Fruit fly (Drosophila melanogaster) whole organism, wandering third instar larva: ENCODE results near the gene CG12617.
A peak's percentile ranks its signal among the peaks of the same experiment; 100 is the strongest.

Source experiments
- Abd-B ChIP-seq: fragments of >200 bp; optimal IDR thresholded peaks from 2 replicates; lab custom pipeline; 2017; ENCODE audit warnings: missing biosample characterization, missing genetic modification characterization
- CG32264 ChIP-seq: fragments of 200-800 bp; sonication (Bioruptor generic); optimal IDR thresholded peaks from 2 replicates; lab custom pipeline; 2016; ENCODE audit warnings: missing biosample characterization, missing genetic modification characterization
- CG9705 ChIP-seq: fragments of 200-800 bp; sonication (Bioruptor generic); optimal IDR thresholded peaks from 2 replicates; lab custom pipeline; 2018; ENCODE audit warnings: missing biosample characterization, mild to moderate bottlenecking, missing genetic modification characterization
- CrebA ChIP-seq: fragments of 200-800 bp; sonication (Bioruptor generic); optimal IDR thresholded peaks from 2 replicates; lab custom pipeline; 2016; ENCODE audit warnings: missing biosample characterization, mild to moderate bottlenecking, missing genetic modification characterization, borderline replicate concordance
- Dfd ChIP-seq: fragments of >200 bp; optimal IDR thresholded peaks from 2 replicates; lab custom pipeline; 2017; ENCODE audit warnings: missing biosample characterization, missing genetic modification characterization
- Dif ChIP-seq: fragments of 200-275, 200-300 bp; sonication (Bioruptor generic); optimal IDR thresholded peaks from 2 replicates; lab custom pipeline; 2018; ENCODE audit warnings: missing biosample characterization, missing genetic modification characterization; ENCODE audit not compliant: partially characterized antibody
- GATAd ChIP-seq: sonication (Bioruptor generic); optimal IDR thresholded peaks from 2 replicates; lab custom pipeline; 2016; ENCODE audit warnings: missing biosample characterization, missing genetic modification characterization
- HLH106 ChIP-seq: fragments of 200-800 bp; optimal IDR thresholded peaks from 3 replicates; lab custom pipeline; 2019; ENCODE audit warnings: missing biosample characterization, mild to moderate bottlenecking, missing genetic modification characterization, moderate library complexity
- Hnf4 ChIP-seq: fragments of 200-800 bp; sonication (Bioruptor generic); optimal IDR thresholded peaks from 2 replicates; lab custom pipeline; 2016; ENCODE audit warnings: missing biosample characterization, mild to moderate bottlenecking, missing genetic modification characterization
- Hr78 ChIP-seq: fragments of >200 bp; optimal IDR thresholded peaks from 2 replicates; lab custom pipeline; 2017; ENCODE audit warnings: missing biosample characterization, missing genetic modification characterization
- Hr83 ChIP-seq: fragments of 200-300 bp; sonication (Bioruptor generic); optimal IDR thresholded peaks from 2 replicates; lab custom pipeline; 2016; ENCODE audit warnings: missing biosample characterization, mild to moderate bottlenecking, missing genetic modification characterization, moderate library complexity; ENCODE audit not compliant: poor library complexity, severe bottlenecking
- Jra ChIP-seq: sonication (Bioruptor generic); optimal IDR thresholded peaks from 2 replicates; lab custom pipeline; 2016; ENCODE audit warnings: missing biosample characterization, missing genetic modification characterization
- Mio ChIP-seq: sonication (Bioruptor generic); optimal IDR thresholded peaks from 2 replicates; lab custom pipeline; 2016; ENCODE audit warnings: missing biosample characterization, missing genetic modification characterization
- Myc ChIP-seq: fragments of >200 bp; optimal IDR thresholded peaks from 2 replicates; lab custom pipeline; 2017
- N ChIP-seq: fragments of >200 bp; optimal IDR thresholded peaks from 2 replicates; lab custom pipeline; 2018; ENCODE audit warnings: missing biosample characterization, missing external identifiers, missing genetic modification characterization
- OdsH ChIP-seq: fragments of 200-800 bp; sonication (Bioruptor generic); optimal IDR thresholded peaks from 2 replicates; lab custom pipeline; 2016; ENCODE audit warnings: missing biosample characterization, mild to moderate bottlenecking, missing genetic modification characterization
- Rel ChIP-seq, 2 experiments: fragments of 200-800 bp; sonication (Bioruptor generic) in 1 of 2; optimal IDR thresholded peaks; 2 replicates in 1 of 2; 3 replicates in 1 of 2; lab custom pipeline; 2016 to 2019; ENCODE audit warnings: mild to moderate bottlenecking in 2 of 2, missing biosample characterization in 2 of 2, missing genetic modification characterization in 2 of 2, moderate library complexity in 1 of 2
- Sp1 ChIP-seq: fragments of 200-800 bp; sonication (Bioruptor generic); optimal IDR thresholded peaks from 3 replicates; lab custom pipeline; 2019; ENCODE audit warnings: missing biosample characterization, mild to moderate bottlenecking, missing genetic modification characterization, moderate library complexity
- Vsx2 ChIP-seq: fragments of 200-300, 225-300 bp; sonication (Bioruptor generic); optimal IDR thresholded peaks from 2 replicates; lab custom pipeline; 2018; ENCODE audit warnings: missing biosample characterization, missing genetic modification characterization; ENCODE audit not compliant: partially characterized antibody
- br ChIP-seq: fragments of 200-800 bp; sonication (Bioruptor generic); optimal IDR thresholded peaks from 2 replicates; lab custom pipeline; 2016; ENCODE audit warnings: missing biosample characterization, missing genetic modification characterization
- brk ChIP-seq: fragments of 200-800 bp; sonication (Bioruptor generic); optimal IDR thresholded peaks from 2 replicates; lab custom pipeline; 2016; ENCODE audit warnings: missing biosample characterization, mild to moderate bottlenecking, missing genetic modification characterization
- dl ChIP-seq, 2 experiments: fragments of 175-275, 200-275 bp in 1 of 2; fragments of 200-275 bp in 1 of 2; sonication (Bioruptor generic); optimal IDR thresholded peaks; lab custom pipeline; 2018; ENCODE audit warnings: mild to moderate bottlenecking in 2 of 2, missing biosample characterization in 2 of 2, missing genetic modification characterization in 2 of 2, moderate library complexity in 2 of 2; ENCODE audit not compliant: partially characterized antibody in 2 of 2, insufficient read depth in 1 of 2
- dmrt93B ChIP-seq: fragments of 200-800 bp; sonication (Bioruptor generic); optimal IDR thresholded peaks from 2 replicates; lab custom pipeline; 2018; ENCODE audit warnings: missing biosample characterization, mild to moderate bottlenecking, missing genetic modification characterization
- dsf ChIP-seq: sonication (Bioruptor generic); optimal IDR thresholded peaks from 2 replicates; lab custom pipeline; 2016; ENCODE audit warnings: missing biosample characterization, missing genetic modification characterization, borderline replicate concordance
- ey ChIP-seq: fragments of 200-800 bp; sonication (Bioruptor generic); optimal IDR thresholded peaks from 2 replicates; lab custom pipeline; 2016; ENCODE audit warnings: missing biosample characterization, missing genetic modification characterization
- foxo ChIP-seq, 2 experiments: fragments of 200-800 bp; sonication (Bioruptor generic); optimal IDR thresholded peaks; 2 replicates in 1 of 2; 3 replicates in 1 of 2; lab custom pipeline; 2016 to 2017; ENCODE audit warnings: missing biosample characterization in 2 of 2, missing genetic modification characterization in 2 of 2
- fru ChIP-seq: fragments of 200-800 bp; sonication (Bioruptor generic); optimal IDR thresholded peaks from 3 replicates; lab custom pipeline; 2016; ENCODE audit warnings: missing biosample characterization, mild to moderate bottlenecking, missing genetic modification characterization
- h ChIP-seq: fragments of 200-800 bp; sonication (Bioruptor generic); optimal IDR thresholded peaks from 3 replicates; lab custom pipeline; 2016; ENCODE audit warnings: missing biosample characterization, mild to moderate bottlenecking, missing genetic modification characterization
- jim ChIP-seq: fragments of 175-275, 200-325 bp; sonication (Bioruptor generic); optimal IDR thresholded peaks from 2 replicates; lab custom pipeline; 2016; ENCODE audit warnings: missing biosample characterization, mild to moderate bottlenecking, missing genetic modification characterization
- lola ChIP-seq: fragments of >200 bp; optimal IDR thresholded peaks from 2 replicates; lab custom pipeline; 2017; ENCODE audit warnings: missing biosample characterization, missing genetic modification characterization
- pan ChIP-seq: fragments of >200 bp; optimal IDR thresholded peaks from 2 replicates; lab custom pipeline; 2017
- psq ChIP-seq: fragments of 200-800 bp; sonication (Bioruptor generic); optimal IDR thresholded peaks from 3 replicates; lab custom pipeline; 2017; ENCODE audit warnings: missing biosample characterization, mild to moderate bottlenecking, missing genetic modification characterization, moderate library complexity
- rgr ChIP-seq: fragments of 200-800 bp; sonication (Bioruptor generic); optimal IDR thresholded peaks from 3 replicates; lab custom pipeline; 2016; ENCODE audit warnings: missing biosample characterization, mild to moderate bottlenecking, missing genetic modification characterization
- sage ChIP-seq: fragments of 200-800 bp; sonication (Bioruptor generic); optimal IDR thresholded peaks from 2 replicates; lab custom pipeline; 2016; ENCODE audit warnings: missing biosample characterization, mild to moderate bottlenecking, missing genetic modification characterization
- sv ChIP-seq: fragments of 200-800 bp; sonication (Bioruptor generic); optimal IDR thresholded peaks from 3 replicates; lab custom pipeline; 2016; ENCODE audit warnings: missing biosample characterization, missing genetic modification characterization
- tai ChIP-seq: sonication (Bioruptor generic); optimal IDR thresholded peaks from 2 replicates; lab custom pipeline; 2016; ENCODE audit warnings: missing biosample characterization, missing genetic modification characterization
- usp ChIP-seq: fragments of >200 bp; optimal IDR thresholded peaks from 2 replicates; lab custom pipeline; 2017; ENCODE audit warnings: missing biosample characterization, missing genetic modification characterization
- woc ChIP-seq: sonication (Bioruptor generic); optimal IDR thresholded peaks from 2 replicates; lab custom pipeline; 2016; ENCODE audit warnings: missing biosample characterization, mild to moderate bottlenecking, missing genetic modification characterization

The CG12617 gene

dm6 chr2L:20264568-20265547 lies 29.6 kb upstream of the CG12617 start (continued):
- TF ChIP-seq ey (GFP tag; lab: Kevin White, UChicago) (peak; percentile 55), Abd-B (GFP tag; lab: Kevin White, UChicago) (no peak), h (GFP tag; lab: Kevin White, UChicago) (peak; percentile 54), Dif (no peak), Vsx2 (GFP tag; lab: Kevin White, UChicago) (no peak), sage (no peak), Jra (GFP tag; lab: Kevin White, UChicago) (no peak), dsf (GFP tag; lab: Kevin White, UChicago) (no peak), CG32264 (GFP tag; lab: Kevin White, UChicago) (no peak), fru (GFP tag; lab: Kevin White, UChicago) (peak; percentile 51), sv (GFP tag; lab: Kevin White, UChicago) (no peak), HLH106 (tag; lab: Kevin White, UChicago) (peak; percentile 39)

- no peak for TF ChIP-seq jim (GFP tag; lab: Kevin White, UChicago)
- peak; percentile 5 for TF ChIP-seq rgr (GFP tag; lab: Kevin White, UChicago)
- no peak for TF ChIP-seq usp (GFP tag; lab: Kevin White, UChicago)
- TF ChIP-seq HLH106 (tag; lab: Kevin White, UChicago) = peak; percentile 42
- no peak for TF ChIP-seq Mio (GFP tag; lab: Kevin White, UChicago)
- no peak for TF ChIP-seq N (GFP tag; lab: Kevin White, UChicago)
- TF ChIP-seq lola (GFP tag; lab: Kevin White, UChicago) = no peak
- peak; percentile 47 for TF ChIP-seq fru (GFP tag; lab: Kevin White, UChicago)
- TF ChIP-seq sv (GFP tag; lab: Kevin White, UChicago) = peak; percentile 60
- TF ChIP-seq pan (lab: Kevin White, UChicago) = no peak
- TF ChIP-seq OdsH = peak; percentile 64
- peak; percentile 19 for TF ChIP-seq brk
- TF ChIP-seq tai (GFP tag; lab: Kevin White, UChicago) = no peak
- no peak for TF ChIP-seq sage
- TF ChIP-seq CrebA (GFP tag; lab: Kevin White, UChicago) = no peak
- TF ChIP-seq ey (GFP tag; lab: Kevin White, UChicago) = peak; percentile 42
- TF ChIP-seq CG9705 (GFP tag; lab: Kevin White, UChicago) = no peak
- TF ChIP-seq Abd-B (GFP tag; lab: Kevin White, UChicago) = no peak
- no peak for TF ChIP-seq dl (GFP tag; optimal IDR thresholded peaks at IDR 0.05; lab: Kevin White, UChicago; ENCODE audit: insufficient read depth in 1 of 2, partially characterized antibody in 2 of 2)
- peak in 1 of 2 experiments; percentile 63 for TF ChIP-seq foxo (GFP tag; optimal IDR thresholded peaks at IDR 0.05; lab: Kevin White, UChicago)
- TF ChIP-seq Hr78 (GFP tag; lab: Kevin White, UChicago) = no peak
- no peak for TF ChIP-seq Myc (lab: Kevin White, UChicago)
- peak; percentile 66 for TF ChIP-seq h (GFP tag; lab: Kevin White, UChicago)
- TF ChIP-seq CG32264 (GFP tag; lab: Kevin White, UChicago) = no peak
- no peak for TF ChIP-seq Rel (GFP tag; optimal IDR thresholded peaks at IDR 0.05; lab: Kevin White, UChicago)
- TF ChIP-seq Rel (tag; optimal IDR thresholded peaks at IDR 0.05; lab: Kevin White, UChicago) = no peak
- TF ChIP-seq GATAd = no peak
- no peak for TF ChIP-seq dsf (GFP tag; lab: Kevin White, UChicago)
- TF ChIP-seq psq (GFP tag; lab: Kevin White, UChicago) = peak; percentile 22
- no peak for TF ChIP-seq Jra (GFP tag; lab: Kevin White, UChicago)
- peak; percentile 25 for TF ChIP-seq Sp1 (GFP tag; lab: Kevin White, UChicago)
- peak; percentile 12 for TF ChIP-seq dmrt93B
- no peak for TF ChIP-seq Dfd
- TF ChIP-seq Vsx2 (GFP tag; lab: Kevin White, UChicago) = no peak
- TF ChIP-seq Dif = no peak
- peak; percentile 50 for TF ChIP-seq br (GFP tag; lab: Kevin White, UChicago)
- peak; percentile 31 for TF ChIP-seq Hnf4 (GFP tag; lab: Kevin White, UChicago)
- TF ChIP-seq woc (GFP tag; lab: Kevin White, UChicago) = no peak
- TF ChIP-seq Hr83 (GFP tag; lab: Kevin White, UChicago) = no peak
Measured at dm6 chr2L:20267181-20267580, 27.3 kb upstream of the CG12617 start.
